Worm (Caenorhabditis elegans) whole organism, L2 larva: ENCODE measurements around the gene B0513.90.

Experiments
- C34F6.9 ChIP-seq: fragments of 150-350 bp; optimal IDR thresholded peaks from 2 replicates; lab custom pipeline; 2014; ENCODE audit warnings: missing biosample characterization, missing genetic modification characterization
- F13H6.1 ChIP-seq: sonication (generic microtip); optimal IDR thresholded peaks from 2 replicates; lab custom pipeline; 2016; ENCODE audit warnings: missing genetic modification characterization, missing compliant biosample characterization
- R02D3.7 ChIP-seq: fragments of 150-350 bp; optimal IDR thresholded peaks from 2 replicates; lab custom pipeline; 2014; ENCODE audit warnings: missing biosample characterization, missing genetic modification characterization
- Y55F3AM.14 ChIP-seq: fragments of 200-800 bp; sonication (Bioruptor generic); optimal IDR thresholded peaks from 2 replicates; lab custom pipeline; 2018; ENCODE audit warnings: mild to moderate bottlenecking, missing genetic modification characterization, missing compliant biosample characterization
- ZK546.5 ChIP-seq: sonication (generic microtip); optimal IDR thresholded peaks from 2 replicates; lab custom pipeline; 2017; ENCODE audit warnings: missing biosample characterization, missing genetic modification characterization
- ama-1 ChIP-seq: fragments of 150-350 bp; optimal IDR thresholded peaks from 2 replicates; lab custom pipeline; 2018; ENCODE audit warnings: inconsistent platforms
- blmp-1 ChIP-seq: sonication (generic microtip); optimal IDR thresholded peaks from 2 replicates; lab custom pipeline; 2017; ENCODE audit warnings: missing genetic modification characterization, mild to moderate bottlenecking, missing compliant biosample characterization, antibody characterized with exemption, moderate library complexity; ENCODE audit not compliant: insufficient read depth
- ceh-82 ChIP-seq: fragments of 150-350 bp; optimal IDR thresholded peaks from 2 replicates; lab custom pipeline; 2014; ENCODE audit warnings: missing biosample characterization, missing genetic modification characterization
- crh-2 ChIP-seq: sonication (generic microtip); optimal IDR thresholded peaks from 2 replicates; lab custom pipeline; 2017; ENCODE audit warnings: missing biosample characterization, missing genetic modification characterization
- dmd-4 ChIP-seq: sonication (generic microtip); optimal IDR thresholded peaks from 2 replicates; lab custom pipeline; 2017; ENCODE audit warnings: missing biosample characterization, missing genetic modification characterization
- egl-27 ChIP-seq: sonication (generic microtip); optimal IDR thresholded peaks from 3 replicates; lab custom pipeline; 2017; ENCODE audit warnings: missing biosample characterization, missing genetic modification reagents, missing genetic modification characterization
- fos-1 ChIP-seq: fragments of 150-350 bp; optimal IDR thresholded peaks from 2 replicates; lab custom pipeline; 2014; ENCODE audit warnings: missing biosample characterization, missing genetic modification characterization
- gmeb-1 ChIP-seq: fragments of 150-350 bp; optimal IDR thresholded peaks from 2 replicates; lab custom pipeline; 2014; ENCODE audit warnings: missing biosample characterization, missing genetic modification characterization
- lin-11 ChIP-seq: fragments of 150-350 bp; sonication (generic microtip); optimal IDR thresholded peaks from 2 replicates; lab custom pipeline; 2014; ENCODE audit warnings: missing biosample characterization, missing genetic modification characterization, inconsistent platforms, mixed read lengths
- lin-13 ChIP-seq: fragments of 150-350 bp; optimal IDR thresholded peaks from 2 replicates; lab custom pipeline; 2014; ENCODE audit warnings: missing biosample characterization, missing genetic modification reagents, missing genetic modification characterization
- lin-39 ChIP-seq: fragments of 150-350 bp; optimal IDR thresholded peaks from 2 replicates; lab custom pipeline; 2014; ENCODE audit warnings: missing biosample characterization, missing genetic modification reagents, missing genetic modification characterization
- lsy-2 ChIP-seq, 2 experiments: fragments of 150-350 bp in 1 of 2; sonication (generic microtip) in 1 of 2; optimal IDR thresholded peaks; 2 replicates each; lab custom pipeline; 2014 to 2017; ENCODE audit warnings: missing biosample characterization in 2 of 2, missing genetic modification characterization in 2 of 2
- mab-5 ChIP-seq: fragments of 150-350 bp; optimal IDR thresholded peaks from 2 replicates; lab custom pipeline; 2014; ENCODE audit warnings: missing biosample characterization, missing genetic modification characterization
- mbf-1 ChIP-seq: sonication (generic microtip); optimal IDR thresholded peaks from 2 replicates; lab custom pipeline; 2017; ENCODE audit warnings: missing biosample characterization, missing genetic modification characterization
- mdl-1 ChIP-seq, 2 experiments: fragments of 150-350 bp in 1 of 2; sonication (generic microtip) in 1 of 2; optimal IDR thresholded peaks; 2 replicates each; lab custom pipeline; 2017; ENCODE audit warnings: missing biosample characterization in 2 of 2, missing genetic modification characterization in 2 of 2
- nhr-11 ChIP-seq: fragments of 150-350 bp; optimal IDR thresholded peaks from 2 replicates; lab custom pipeline; 2014; ENCODE audit warnings: missing biosample characterization, missing genetic modification characterization
- nhr-12 ChIP-seq: fragments of 150-350 bp; optimal IDR thresholded peaks from 2 replicates; lab custom pipeline; 2014; ENCODE audit warnings: missing biosample characterization, missing genetic modification characterization
- nhr-129 ChIP-seq: fragments of 150-350 bp; optimal IDR thresholded peaks from 2 replicates; lab custom pipeline; 2014; ENCODE audit warnings: missing biosample characterization, missing genetic modification characterization
- nhr-21 ChIP-seq: fragments of 150-350 bp; optimal IDR thresholded peaks from 2 replicates; lab custom pipeline; 2014; ENCODE audit warnings: missing biosample characterization, missing genetic modification characterization
- nhr-23 ChIP-seq: fragments of 150-350 bp; optimal IDR thresholded peaks from 2 replicates; lab custom pipeline; 2014; ENCODE audit warnings: missing biosample characterization, missing genetic modification reagents, missing genetic modification characterization
- nhr-25 ChIP-seq: fragments of 150-350 bp; sonication (generic microtip); optimal IDR thresholded peaks from 3 replicates; lab custom pipeline; 2014; ENCODE audit warnings: missing biosample characterization, missing genetic modification characterization
- peb-1 ChIP-seq: fragments of 150-350 bp; optimal IDR thresholded peaks from 2 replicates; lab custom pipeline; 2014; ENCODE audit warnings: missing biosample characterization, missing genetic modification characterization
- skn-1 ChIP-seq: sonication (generic microtip); optimal IDR thresholded peaks from 2 replicates; lab custom pipeline; 2017; ENCODE audit warnings: missing biosample characterization, missing genetic modification characterization
- sma-3 ChIP-seq: sonication (generic microtip); optimal IDR thresholded peaks from 2 replicates; lab custom pipeline; 2016; ENCODE audit warnings: missing genetic modification reagents, missing genetic modification characterization, missing compliant biosample characterization
- sma-9 ChIP-seq, 2 experiments: fragments of 150-350 bp in 1 of 2; sonication (generic microtip) in 1 of 2; optimal IDR thresholded peaks; 2 replicates each; lab custom pipeline; 2014 to 2016; ENCODE audit warnings: missing genetic modification characterization in 2 of 2, mild to moderate bottlenecking in 1 of 2, missing biosample characterization in 1 of 2, missing compliant biosample characterization in 1 of 2, missing genetic modification reagents in 1 of 2, moderate library complexity in 1 of 2
- snpc-4 ChIP-seq: fragments of 150-350 bp; optimal IDR thresholded peaks from 2 replicates; lab custom pipeline; 2014; ENCODE audit warnings: missing biosample characterization, missing genetic modification characterization
- unc-39 ChIP-seq: fragments of 150-350 bp; optimal IDR thresholded peaks from 2 replicates; lab custom pipeline; 2014; ENCODE audit warnings: missing biosample characterization, missing genetic modification characterization
- unc-62 ChIP-seq: fragments of 150-350 bp; optimal IDR thresholded peaks from 2 replicates; lab custom pipeline; 2014; ENCODE audit warnings: missing biosample characterization, missing genetic modification reagents, missing genetic modification characterization
- zag-1 ChIP-seq: fragments of 150-350 bp; optimal IDR thresholded peaks from 2 replicates; lab custom pipeline; 2014; ENCODE audit warnings: missing biosample characterization, missing genetic modification characterization
- ztf-1 ChIP-seq: fragments of 200-800 bp; sonication (Bioruptor generic); conservative IDR thresholded peaks from 2 replicates; pipeline ENCODE4 v1.3.6; 2022; ENCODE audit warnings: missing genetic modification characterization, missing compliant biosample characterization
- ztf-4 ChIP-seq: fragments of 150-350 bp; optimal IDR thresholded peaks from 2 replicates; lab custom pipeline; 2014; ENCODE audit warnings: missing biosample characterization, missing genetic modification characterization

The B0513.90 gene

DNA sequence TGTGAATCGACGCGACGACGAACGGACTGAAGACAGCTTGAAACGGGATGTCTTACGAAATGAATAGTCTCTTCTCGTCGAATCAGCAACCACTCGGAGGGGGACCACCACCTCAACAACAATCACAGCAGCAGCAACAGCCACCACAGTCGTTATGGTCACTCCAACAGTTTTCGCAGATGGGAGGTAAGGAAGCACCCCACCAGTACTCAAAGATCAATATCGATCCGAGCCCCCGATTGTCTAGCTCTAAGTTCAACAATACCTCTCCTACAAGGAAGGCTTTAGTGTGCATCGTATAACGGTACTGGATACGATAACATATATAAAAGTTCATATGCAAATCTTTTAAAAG is 21.3 kb downstream of the B0513.90 start:
- TF ChIP-seq ama-1 (lab: Kevin White, UChicago) (no peak), ztf-1 (GFP tag; lab: Robert Waterston, UW) (0 out of 2 replicates have a peak, but pooled peaks have one; percentile 36)
- TF ChIP-seq, all 48 proteins: peak for 1

DNA sequence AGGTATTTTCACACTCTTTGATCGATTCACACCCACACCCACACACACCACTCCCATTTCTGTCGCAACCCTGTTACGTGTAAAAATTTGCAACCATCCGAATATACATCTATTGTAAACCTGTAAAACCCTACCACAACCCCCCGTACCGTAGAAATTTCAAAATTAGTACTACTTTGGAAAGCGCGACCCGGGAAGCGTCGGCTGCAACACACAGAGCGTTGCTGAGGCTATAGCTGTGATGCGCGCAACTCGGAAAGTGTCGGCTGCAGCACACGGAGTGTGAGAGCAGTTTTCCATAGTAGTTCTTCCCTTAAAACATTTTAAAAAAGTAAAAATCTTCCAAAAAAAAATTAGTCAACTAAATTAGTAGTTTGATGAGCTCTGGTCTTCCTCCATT is 26.2 kb downstream of the B0513.90 start:
- TF ChIP-seq lin-11 (tag; lab: Kevin White, UChicago) (no peak), nhr-129 (tag; lab: Kevin White, UChicago) (peak; percentile 37), nhr-21 (tag; lab: Kevin White, UChicago) (no peak), lin-13 (GFP tag; lab: Kevin White, UChicago) (peak; percentile 36), snpc-4 (tag; lab: Kevin White, UChicago) (peak; percentile 96), lsy-2 (tag; optimal IDR thresholded peaks at IDR 0.05; lab: Kevin White, UChicago) (peak in 1 of 2 experiments; percentile 11)

DNA sequence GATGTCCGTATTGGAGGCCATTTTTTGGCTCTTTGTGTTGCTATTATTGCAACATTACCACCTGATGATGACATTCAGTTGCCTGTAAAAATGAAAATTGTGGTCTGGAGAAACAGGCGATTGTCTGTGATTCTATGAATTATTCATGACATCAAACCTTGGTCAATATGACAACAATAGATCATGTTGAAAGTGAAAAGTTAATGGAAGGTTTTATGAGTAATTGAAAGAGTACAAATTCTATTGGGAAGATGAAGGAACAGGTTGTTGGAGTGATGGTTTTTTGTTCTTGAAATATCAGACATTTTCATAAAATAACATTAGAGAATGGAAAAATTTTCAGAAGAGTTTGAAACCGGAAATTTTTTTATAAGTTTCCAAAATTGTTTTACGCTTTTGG is 35.9 kb downstream of the B0513.90 start, which contains the start of gene Y37A1A.3:
Gene Y37A1A.3 (minus strand): TSS at position 101 of the 400 bp plus-strand sequence.
- TF ChIP-seq ZK546.5 (tag; lab: Kevin White, UChicago) = no peak
- no peak for TF ChIP-seq ceh-82 (tag; lab: Kevin White, UChicago)
- TF ChIP-seq blmp-1 (tag; lab: Kevin White, UChicago) = peak; percentile 4
- TF ChIP-seq gmeb-1 (tag; lab: Kevin White, UChicago) = no peak
- no peak for TF ChIP-seq egl-27 (tag; lab: Kevin White, UChicago)
- no peak for TF ChIP-seq unc-39 (tag; lab: Kevin White, UChicago)
- TF ChIP-seq lin-11 (tag; lab: Kevin White, UChicago) = no peak
- TF ChIP-seq mab-5 (tag; lab: Kevin White, UChicago) = no peak
- peak; percentile 22 for TF ChIP-seq nhr-25 (tag; lab: Kevin White, UChicago)
- no peak for TF ChIP-seq mbf-1 (tag; lab: Kevin White, UChicago)
- no peak for TF ChIP-seq unc-62 (GFP tag; lab: Kevin White, UChicago)
- no peak for TF ChIP-seq lsy-2 (tag; optimal IDR thresholded peaks at IDR 0.05; lab: Kevin White, UChicago)
- TF ChIP-seq C34F6.9 (tag; lab: Kevin White, UChicago) = no peak
- no peak for TF ChIP-seq mdl-1 (tag; optimal IDR thresholded peaks at IDR 0.05; lab: Kevin White, UChicago)
- no peak for TF ChIP-seq nhr-23
- TF ChIP-seq dmd-4 = no peak
- TF ChIP-seq, all 48 proteins: peak for 2

DNA sequence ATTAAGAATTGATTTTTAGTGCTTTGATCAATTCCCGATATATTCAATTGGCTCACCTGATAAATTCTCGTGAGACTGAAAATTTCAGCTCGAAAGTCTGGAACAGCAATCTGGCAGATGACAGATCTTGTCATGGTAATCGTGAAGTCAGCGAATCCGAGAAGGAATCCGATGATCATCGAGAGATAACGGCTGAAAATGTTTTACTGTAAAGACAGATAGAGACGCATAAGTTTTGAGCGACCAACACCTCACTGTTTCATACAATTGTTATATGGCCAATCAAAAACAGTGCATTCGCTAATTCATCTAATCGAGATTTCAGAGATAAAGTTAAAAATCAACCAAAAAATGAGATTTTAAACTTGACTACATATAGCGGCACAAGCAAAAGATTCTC is 39.5 kb downstream of the B0513.90 start:
- TF ChIP-seq peb-1 (tag; lab: Kevin White, UChicago) (no peak), crh-2 (tag; lab: Kevin White, UChicago) (no peak), nhr-23 (no peak), mab-5 (tag; lab: Kevin White, UChicago) (no peak), gmeb-1 (tag; lab: Kevin White, UChicago) (no peak), fos-1 (tag; lab: Kevin White, UChicago) (no peak), unc-39 (tag; lab: Kevin White, UChicago) (no peak), nhr-11 (tag; lab: Kevin White, UChicago) (no peak), skn-1 (no peak), nhr-12 (tag; lab: Kevin White, UChicago) (no peak), dmd-4 (no peak), F13H6.1 (tag; lab: Kevin White, UChicago) (no peak), Y55F3AM.14 (no peak), zag-1 (tag; lab: Kevin White, UChicago) (no peak)

DNA sequence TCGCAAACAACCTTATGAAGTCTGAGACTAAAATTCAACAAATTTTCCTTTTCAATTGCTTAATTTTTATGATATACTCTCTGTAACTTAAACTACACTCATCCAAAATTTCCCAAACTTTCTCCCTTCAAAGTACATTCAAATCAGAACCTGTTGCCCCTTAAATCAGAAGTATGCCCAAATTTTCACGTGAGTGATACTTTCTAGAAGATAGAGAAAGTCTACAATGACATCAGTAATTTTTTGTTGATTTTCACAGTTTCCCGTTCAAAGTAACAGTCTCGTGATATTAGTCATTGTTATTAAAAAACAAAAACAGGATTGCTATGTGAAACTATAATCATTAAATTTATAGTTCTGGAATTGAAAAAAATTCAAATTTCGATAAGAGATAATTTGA is 44.1 kb downstream of the B0513.90 start:
- peak; percentile 60 for TF ChIP-seq nhr-129 (tag; lab: Kevin White, UChicago)
- TF ChIP-seq R02D3.7 (tag; lab: Kevin White, UChicago) = no peak
- peak; percentile 48 for TF ChIP-seq ztf-4 (tag; lab: Kevin White, UChicago)
- peak in 1 of 2 experiments; percentile 2 for TF ChIP-seq lsy-2 (tag; optimal IDR thresholded peaks at IDR 0.05; lab: Kevin White, UChicago)
- TF ChIP-seq nhr-21 (tag; lab: Kevin White, UChicago) = peak; percentile 14
- peak; percentile 73 for TF ChIP-seq sma-3 (GFP tag; lab: Kevin White, UChicago)
- TF ChIP-seq nhr-25 (tag; lab: Kevin White, UChicago) = peak; percentile 78
- no peak for TF ChIP-seq skn-1
- peak; percentile 61 for TF ChIP-seq sma-9 (GFP tag; optimal IDR thresholded peaks at IDR 0.05; lab: Kevin White, UChicago)
- no peak for TF ChIP-seq sma-9 (tag; optimal IDR thresholded peaks at IDR 0.05; lab: Kevin White, UChicago)
- TF ChIP-seq mdl-1 (tag; optimal IDR thresholded peaks at IDR 0.05; lab: Kevin White, UChicago) = no peak
- peak; percentile 27 for TF ChIP-seq crh-2 (tag; lab: Kevin White, UChicago)
- TF ChIP-seq blmp-1 (tag; lab: Kevin White, UChicago) = peak; percentile 96
- no peak for TF ChIP-seq mbf-1 (tag; lab: Kevin White, UChicago)
- no peak for TF ChIP-seq lin-39 (tag; lab: Kevin White, UChicago)
- no peak for TF ChIP-seq ZK546.5 (tag; lab: Kevin White, UChicago)
- TF ChIP-seq, all 48 proteins: peak for 9
